Worm (Caenorhabditis elegans): ENCODE data around the gene fbxc-44.

DNA sequence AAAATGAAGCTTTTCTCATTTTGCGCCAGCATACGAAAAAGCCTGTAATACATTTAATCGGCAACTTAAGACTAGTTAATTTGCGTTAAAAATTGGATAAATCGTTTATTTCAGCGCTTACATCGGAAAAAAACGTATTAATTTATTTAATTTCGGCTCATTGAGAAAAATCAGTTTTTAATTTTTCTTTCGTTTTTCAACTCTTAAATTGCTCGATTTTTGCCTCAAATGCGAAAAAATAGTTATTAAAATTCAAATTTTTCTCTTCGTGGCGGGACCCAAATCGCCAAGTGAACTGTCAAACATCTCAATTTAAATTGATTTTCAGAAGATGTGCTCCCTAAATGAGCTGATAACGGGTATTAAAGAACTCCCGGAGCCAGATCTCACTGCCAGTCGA is 14.6 kb downstream of the fbxc-44 start, which contains the start of gene C16A11.5:
- no peak for TF ChIP-seq efl-3 (GFP tag; optimal IDR thresholded peaks at IDR 0.05)
- TF ChIP-seq fos-1 (tag; optimal IDR thresholded peaks at IDR 0.05) = no peak
- TF ChIP-seq mep-1 (tag; optimal IDR thresholded peaks at IDR 0.05) = no peak
- TF ChIP-seq efl-1 (optimal IDR thresholded peaks at IDR 0.05) = no peak
- TF ChIP-seq efl-1 (GFP tag; optimal IDR thresholded peaks at IDR 0.05 in 1 of 2) = peak in 1 of 2 experiments; percentile 75
- TF ChIP-seq nhr-77 (tag; optimal IDR thresholded peaks at IDR 0.05) = no peak
- TF ChIP-seq hpl-2 (GFP tag; optimal IDR thresholded peaks at IDR 0.05) = no peak
- TF ChIP-seq ets-5 (GFP tag; IDR thresholded peaks at IDR 0.05) = no peak
- TF ChIP-seq nhr-76 (tag; optimal IDR thresholded peaks at IDR 0.05) = no peak
- TF ChIP-seq snpc-4 (tag; optimal IDR thresholded peaks at IDR 0.05) = no peak
